Worm (Caenorhabditis elegans): ENCODE results near the gene mig-14.

mig-14 gene

ce11 chrII:13729416-13729815, 12.1 kb upstream of the mig-14 start, which contains the start of gene Y54G9A.9:
Gene Y54G9A.9 (plus strand): TSS chrII:13729716.
- TF ChIP-seq aly-1 (tag; optimal IDR thresholded peaks at IDR 0.05) (no peak), scrt-1 (GFP tag; IDR thresholded peaks at IDR 0.05) (no peak), tra-4 (tag; optimal IDR thresholded peaks at IDR 0.05) (no peak), hmbx-1 (tag; optimal IDR thresholded peaks at IDR 0.05) (no peak), B0310.2 (tag; optimal IDR thresholded peaks at IDR 0.05) (no peak), flt-1 (GFP tag; IDR thresholded peaks at IDR 0.05) (no peak), tbx-37 (GFP tag; conservative IDR thresholded peaks at IDR 0.05) (no peak), ceh-36 (tag; optimal IDR thresholded peaks at IDR 0.05) (no peak), tbx-11 (GFP tag; IDR thresholded peaks at IDR 0.05) (no peak), hmg-4 (GFP tag; optimal IDR thresholded peaks at IDR 0.05) (no peak), pes-1 (GFP tag; IDR thresholded peaks at IDR 0.05) (no peak), ceh-13 (GFP tag; optimal IDR thresholded peaks at IDR 0.05) (no peak), hnd-1 (tag; optimal IDR thresholded peaks at IDR 0.05) (no peak), ama-1 (optimal IDR thresholded peaks at IDR 0.05) (no peak), ets-7 (tag; optimal IDR thresholded peaks at IDR 0.05) (no peak)

ce11 chrII:13732146-13732545, 9.4 kb upstream of the mig-14 start:
- TF ChIP-seq pes-1 (GFP tag; IDR thresholded peaks at IDR 0.05) (no peak), hmbx-1 (tag; optimal IDR thresholded peaks at IDR 0.05) (no peak), ceh-13 (GFP tag; optimal IDR thresholded peaks at IDR 0.05) (no peak), tbx-37 (GFP tag; conservative IDR thresholded peaks at IDR 0.05) (no peak), aly-1 (tag; optimal IDR thresholded peaks at IDR 0.05) (no peak), ama-1 (optimal IDR thresholded peaks at IDR 0.05) (no peak), flt-1 (GFP tag; IDR thresholded peaks at IDR 0.05) (no peak)

- TF ChIP-seq aly-1 (tag; optimal IDR thresholded peaks at IDR 0.05) (no peak), B0310.2 (tag; optimal IDR thresholded peaks at IDR 0.05) (no peak), F13C5.2 (tag; optimal IDR thresholded peaks at IDR 0.05) (no peak)
These were observed 9.0 kb upstream of the mig-14 start for ce11 chrII:13732577-13732976.

- TF ChIP-seq hmg-4 (GFP tag; optimal IDR thresholded peaks at IDR 0.05), result no peak
- no peak for TF ChIP-seq sea-1 (GFP tag; conservative IDR thresholded peaks at IDR 0.05)
- TF ChIP-seq hnd-1 (tag; optimal IDR thresholded peaks at IDR 0.05), result no peak
These were observed 5.4 kb upstream of the mig-14 start, which contains the start of gene R06B9.5 for ce11 chrII:13736089-13736488. Gene R06B9.5 (plus strand): TSS chrII:13736320.

ce11 chrII:13736906-13737305, 4.6 kb upstream of the mig-14 start:
- TF ChIP-seq hmg-4 (GFP tag; optimal IDR thresholded peaks at IDR 0.05) (peak; percentile 4), hnd-1 (tag; optimal IDR thresholded peaks at IDR 0.05) (no peak)

- TF ChIP-seq ceh-13 (GFP tag; optimal IDR thresholded peaks at IDR 0.05) (no peak), sea-1 (GFP tag; conservative IDR thresholded peaks at IDR 0.05) (0 out of 2 replicates have a peak, but pooled peaks have one; percentile 32)
These were observed 3.6 kb upstream of the mig-14 start for ce11 chrII:13737751-13738525.

ce11 chrII:13739423-13739822, 2.1 kb upstream of the mig-14 start:
- TF ChIP-seq sea-1 (GFP tag; conservative IDR thresholded peaks at IDR 0.05) (no peak), ceh-36 (tag; optimal IDR thresholded peaks at IDR 0.05) (peak; percentile 22)

- TF ChIP-seq hnd-1 (tag; optimal IDR thresholded peaks at IDR 0.05), result no peak
- no peak for TF ChIP-seq aly-1 (tag; optimal IDR thresholded peaks at IDR 0.05)
- no peak for TF ChIP-seq F13C5.2 (tag; optimal IDR thresholded peaks at IDR 0.05)
- TF ChIP-seq hmbx-1 (tag; optimal IDR thresholded peaks at IDR 0.05), result no peak
- no peak for TF ChIP-seq ceh-36 (tag; optimal IDR thresholded peaks at IDR 0.05)
- no peak for TF ChIP-seq hmg-4 (GFP tag; optimal IDR thresholded peaks at IDR 0.05)
These were observed 8.6 kb downstream of the mig-14 start for ce11 chrII:13750128-13750527.

- TF ChIP-seq tra-4 (tag; optimal IDR thresholded peaks at IDR 0.05) (no peak), hnd-1 (tag; optimal IDR thresholded peaks at IDR 0.05) (no peak), B0310.2 (tag; optimal IDR thresholded peaks at IDR 0.05) (no peak), tbx-11 (GFP tag; IDR thresholded peaks at IDR 0.05) (no peak), aly-1 (tag; optimal IDR thresholded peaks at IDR 0.05) (no peak), sea-1 (GFP tag; conservative IDR thresholded peaks at IDR 0.05) (no peak), ama-1 (optimal IDR thresholded peaks at IDR 0.05) (no peak), hmbx-1 (tag; optimal IDR thresholded peaks at IDR 0.05) (no peak), ceh-13 (GFP tag; optimal IDR thresholded peaks at IDR 0.05) (no peak), tbx-37 (GFP tag; conservative IDR thresholded peaks at IDR 0.05) (no peak), pes-1 (GFP tag; IDR thresholded peaks at IDR 0.05) (no peak), flt-1 (GFP tag; IDR thresholded peaks at IDR 0.05) (no peak), scrt-1 (GFP tag; IDR thresholded peaks at IDR 0.05) (no peak), ceh-36 (tag; optimal IDR thresholded peaks at IDR 0.05) (no peak), F13C5.2 (tag; optimal IDR thresholded peaks at IDR 0.05) (no peak), ets-7 (tag; optimal IDR thresholded peaks at IDR 0.05) (no peak), hmg-4 (GFP tag; optimal IDR thresholded peaks at IDR 0.05) (no peak)
These were observed 9.5 kb downstream of the mig-14 start for ce11 chrII:13751030-13751429.

Data from whole organism, early embryonic.